Worm (Caenorhabditis elegans): ENCODE results near the gene cup-4.

cup-4 gene

DNA sequence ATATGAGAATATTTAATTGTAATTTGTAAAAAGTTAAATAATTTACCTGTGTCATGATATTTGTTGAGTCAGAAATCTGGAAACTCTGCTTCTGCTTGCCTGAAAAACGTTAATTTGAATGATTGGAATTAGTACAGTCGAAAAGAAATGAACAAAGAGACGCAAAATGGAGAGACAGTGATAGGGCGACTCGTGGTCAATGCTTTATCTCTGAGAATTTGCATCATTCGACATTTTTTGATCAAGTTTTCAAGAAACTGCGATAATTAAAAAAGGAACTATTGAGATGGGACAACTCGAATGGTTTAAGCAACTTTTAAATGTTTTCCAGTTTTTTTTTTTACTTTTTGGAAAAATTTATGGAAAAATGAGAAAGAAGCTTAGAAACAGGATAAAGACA, 5.4 kb upstream of the cup-4 start, which contains the start of gene cuc-1:
Gene cuc-1 (minus strand): TSS at position 101 of the 400 bp plus-strand sequence.
- TF ChIP-seq php-3 (GFP tag; IDR thresholded peaks at IDR 0.05) (no peak), snpc-4 (tag; optimal IDR thresholded peaks at IDR 0.05) (no peak), F37D6.2 (tag; optimal IDR thresholded peaks at IDR 0.05) (no peak), F26F4.8 (GFP tag; conservative IDR thresholded peaks at IDR 0.05) (no peak), duxl-1 (tag; optimal IDR thresholded peaks at IDR 0.05; ENCODE audit: poor library complexity) (no peak), ctbp-1 (GFP tag; IDR thresholded peaks at IDR 0.05) (no peak), nhr-41 (GFP tag; IDR thresholded peaks at IDR 0.05) (no peak), ceh-82 (tag; optimal IDR thresholded peaks at IDR 0.05) (no peak), jun-1 (tag; optimal IDR thresholded peaks at IDR 0.05) (no peak), lin-13 (GFP tag; optimal IDR thresholded peaks at IDR 0.05) (no peak), nhr-48 (tag; optimal IDR thresholded peaks at IDR 0.05) (no peak), hif-1 (tag; optimal IDR thresholded peaks at IDR 0.05) (no peak), hlh-11 (tag; optimal IDR thresholded peaks at IDR 0.05) (peak; percentile 3), madf-5 (GFP tag; IDR thresholded peaks at IDR 0.05) (no peak), F44E2.7 (GFP tag; IDR thresholded peaks at IDR 0.05) (no peak), dpl-1 (GFP tag; optimal IDR thresholded peaks at IDR 0.05) (no peak), ama-1 (optimal IDR thresholded peaks at IDR 0.05) (no peak), dve-1 (tag; optimal IDR thresholded peaks at IDR 0.05; ENCODE audit: insufficient read depth) (no peak), nhr-76 (tag; optimal IDR thresholded peaks at IDR 0.05) (no peak), daf-16 (GFP tag; optimal IDR thresholded peaks at IDR 0.05) (no peak), daf-16 (tag; optimal IDR thresholded peaks at IDR 0.05) (peak; percentile 5), daf-19 (GFP tag; conservative IDR thresholded peaks at IDR 0.05) (no peak), dmd-8 (GFP tag; IDR thresholded peaks at IDR 0.05) (no peak), Y105C5A.15 (GFP tag; IDR thresholded peaks at IDR 0.05) (no peak), hlh-30 (tag; optimal IDR thresholded peaks at IDR 0.05; ENCODE audit: insufficient read depth) (peak; percentile 31), zip-2 (tag; optimal IDR thresholded peaks at IDR 0.05) (no peak), R02D3.7 (tag; optimal IDR thresholded peaks at IDR 0.05) (no peak)

DNA sequence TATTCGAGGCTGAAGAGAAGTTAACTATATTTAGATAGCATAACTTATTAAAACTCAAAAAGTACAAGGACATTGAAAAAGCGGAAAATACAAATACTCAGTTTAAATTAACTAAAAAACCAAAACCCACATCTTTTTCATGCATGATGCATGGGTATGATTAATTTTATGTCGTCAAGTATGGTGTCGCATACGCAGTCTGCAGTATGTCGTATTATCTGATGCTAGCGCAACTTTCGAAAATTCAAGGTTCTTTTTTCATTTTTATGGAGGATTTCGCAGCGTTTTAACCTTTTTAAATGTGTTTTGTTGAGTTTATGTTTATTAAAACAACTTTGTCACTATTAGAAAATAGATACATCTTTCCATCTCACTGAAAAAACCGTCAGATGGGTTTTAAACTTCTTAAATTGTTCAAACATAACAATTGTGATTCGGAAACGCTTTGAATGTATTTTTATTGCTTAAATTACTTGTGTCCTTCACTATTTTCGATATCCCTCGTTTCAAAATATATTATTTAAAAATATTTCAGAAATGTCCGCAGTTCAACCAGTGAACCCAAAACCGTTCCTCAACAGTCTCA, 4.7 kb upstream of the cup-4 start, which contains the start of gene snr-5:
Gene snr-5 (plus strand): TSS at position 536 of the 586 bp plus-strand sequence.
- TF ChIP-seq dpl-1 (GFP tag; optimal IDR thresholded peaks at IDR 0.05) = peak; percentile 29
- no peak for TF ChIP-seq ceh-28 (tag; optimal IDR thresholded peaks at IDR 0.05)
- TF ChIP-seq F26F4.8 (GFP tag; conservative IDR thresholded peaks at IDR 0.05) = no peak
- peak in 1 of 2 experiments; percentile 46 for TF ChIP-seq lsy-2 (tag; optimal IDR thresholded peaks at IDR 0.05)
- no peak for TF ChIP-seq daf-16 (GFP tag; optimal IDR thresholded peaks at IDR 0.05)
- TF ChIP-seq daf-16 (tag; optimal IDR thresholded peaks at IDR 0.05) = peak; percentile 10
- no peak for TF ChIP-seq unc-62 (GFP tag; optimal IDR thresholded peaks at IDR 0.05 in 1 of 2)
- TF ChIP-seq unc-62 (tag; optimal IDR thresholded peaks at IDR 0.05) = no peak
- TF ChIP-seq mes-2 (tag; optimal IDR thresholded peaks at IDR 0.05; ENCODE audit: poor library complexity, severe bottlenecking) = peak; percentile 48

DNA sequence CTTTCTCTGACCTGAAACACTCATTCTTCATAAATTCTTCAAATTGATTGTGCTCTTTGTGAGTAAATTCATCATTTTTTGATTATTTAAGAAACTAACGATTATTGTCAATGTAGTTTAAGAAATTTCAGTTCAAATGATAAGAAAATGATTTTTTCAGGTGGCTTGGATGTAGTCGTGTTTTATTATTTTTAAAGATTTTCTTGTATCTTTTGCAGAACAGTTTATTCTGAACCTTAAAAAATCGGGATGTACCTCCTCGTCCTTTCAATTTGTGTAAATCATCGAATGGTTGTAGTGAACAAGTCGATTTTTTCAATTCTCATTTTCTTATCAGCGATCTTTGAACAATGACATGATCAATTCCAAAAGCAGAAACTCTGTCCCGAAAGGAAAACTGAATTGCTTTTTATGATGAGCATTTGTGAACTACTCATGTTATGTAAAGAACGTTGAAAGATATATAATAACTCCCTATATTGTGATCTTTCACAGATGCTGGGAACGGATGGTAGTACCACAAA, 989 bp upstream of the cup-4 start, which contains the start of gene slc-17.3:
Gene slc-17.3 (minus strand): TSS at position 51 of the 524 bp plus-strand sequence.
- TF ChIP-seq pqm-1 (tag; optimal IDR thresholded peaks at IDR 0.05) = peak; percentile 1
- no peak for TF ChIP-seq pha-4 (GFP tag; IDR thresholded peaks at IDR 0.05)
- no peak for TF ChIP-seq pha-4 (tag; optimal IDR thresholded peaks at IDR 0.05)
- no peak for TF ChIP-seq unc-39 (tag; optimal IDR thresholded peaks at IDR 0.05)
- no peak for TF ChIP-seq nhr-48 (tag; optimal IDR thresholded peaks at IDR 0.05)
- peak; percentile 16 for TF ChIP-seq nhr-77 (tag; optimal IDR thresholded peaks at IDR 0.05)
- peak; percentile 31 for TF ChIP-seq aha-1 (tag)
- TF ChIP-seq nhr-28 (tag; optimal IDR thresholded peaks at IDR 0.05) = peak; percentile 44
